Fruit fly (Drosophila melanogaster): Measurements from ENCODE around the gene Spn.

Gene Spn

dm6 chr3L:2486493-2486892, 67.6 kb downstream of the Spn start:
- no peak for TF ChIP-seq noc (tag; optimal IDR thresholded peaks at IDR 0.05)

- TF ChIP-seq noc (tag; optimal IDR thresholded peaks at IDR 0.05) = no peak
Measured at dm6 chr3L:2485331-2486115, 68.6 kb downstream of the Spn start.

- no peak for TF ChIP-seq noc (tag; optimal IDR thresholded peaks at IDR 0.05)
Measured at dm6 chr3L:2482941-2483541, 71.1 kb downstream of the Spn start.

- TF ChIP-seq noc (tag; optimal IDR thresholded peaks at IDR 0.05) = no peak
Measured at dm6 chr3L:2481470-2481869, 72.6 kb downstream of the Spn start.

dm6 chr3L:2480470-2480869, 73.6 kb downstream of the Spn start:
- TF ChIP-seq noc (tag; optimal IDR thresholded peaks at IDR 0.05) = no peak

dm6 chr3L:2479250-2479649, 74.8 kb downstream of the Spn start:
- TF ChIP-seq noc (tag; optimal IDR thresholded peaks at IDR 0.05) = peak; percentile 42

- TF ChIP-seq noc (tag; optimal IDR thresholded peaks at IDR 0.05) = no peak
Measured at dm6 chr3L:2478349-2478959, 75.6 kb downstream of the Spn start, which contains the start of gene Cyp4d20. Gene Cyp4d20 (minus strand): TSS chr3L:2478448.

- TF ChIP-seq noc (tag; optimal IDR thresholded peaks at IDR 0.05) = no peak
Measured at dm6 chr3L:2476941-2477340, 77.2 kb downstream of the Spn start.

dm6 chr3L:2475564-2476260, 78.4 kb downstream of the Spn start, which contains the start of gene CG16762:
Gene CG16762 (minus strand): TSS chr3L:2475614.
- peak; percentile 83 for TF ChIP-seq noc (tag; optimal IDR thresholded peaks at IDR 0.05)

- TF ChIP-seq noc (tag; optimal IDR thresholded peaks at IDR 0.05) = no peak
Measured at dm6 chr3L:2472302-2473016, 81.6 kb downstream of the Spn start.

- TF ChIP-seq noc (tag; optimal IDR thresholded peaks at IDR 0.05) = no peak
Measured at dm6 chr3L:2470735-2471395, 83.2 kb downstream of the Spn start.

- no peak for TF ChIP-seq noc (tag; optimal IDR thresholded peaks at IDR 0.05)
Measured at dm6 chr3L:2469660-2470059, 84.4 kb downstream of the Spn start.

- TF ChIP-seq noc (tag; optimal IDR thresholded peaks at IDR 0.05) = no peak
Measured at dm6 chr3L:2468509-2468908, 85.6 kb downstream of the Spn start.

dm6 chr3L:2467424-2467838, 86.7 kb downstream of the Spn start:
- peak; percentile 43 for TF ChIP-seq noc (tag; optimal IDR thresholded peaks at IDR 0.05)

dm6 chr3L:2466411-2467015, 87.6 kb downstream of the Spn start:
- no peak for TF ChIP-seq noc (tag; optimal IDR thresholded peaks at IDR 0.05)

Data from whole organism, larva.